Worm (Caenorhabditis elegans) whole organism, early embryonic: ENCODE results near the gene F26G1.10.

Experiments
- F13C5.2 ChIP-seq: sonication (generic microtip); optimal IDR thresholded peaks from 2 replicates; lab custom pipeline; 2017; ENCODE audit warnings: mild to moderate bottlenecking, missing genetic modification characterization, inconsistent platforms, missing compliant biosample characterization
- aly-1 ChIP-seq: sonication (generic microtip); optimal IDR thresholded peaks from 2 replicates; lab custom pipeline; 2016; ENCODE audit warnings: missing genetic modification characterization, missing compliant biosample characterization
- ama-1 ChIP-seq: fragments of 150-350 bp; optimal IDR thresholded peaks from 2 replicates; lab custom pipeline; 2014
- ceh-13 ChIP-seq: fragments of 200-800 bp; sonication (Bioruptor generic); optimal IDR thresholded peaks from 2 replicates; lab custom pipeline; 2018; ENCODE audit warnings: mild to moderate bottlenecking, missing genetic modification characterization, missing compliant biosample characterization
- ets-7 ChIP-seq: sonication (generic microtip); optimal IDR thresholded peaks from 2 replicates; lab custom pipeline; 2016; ENCODE audit warnings: missing genotype, missing genetic modification characterization, missing compliant biosample characterization
- flt-1 ChIP-seq: fragments of 200-800 bp; sonication (Bioruptor generic); IDR thresholded peaks from 2 replicates; pipeline ENCODE4 v1.3.6; 2022; ENCODE audit warnings: missing genetic modification characterization, missing compliant biosample characterization
- hmg-4 ChIP-seq: fragments of 200-800 bp; sonication (Bioruptor generic); optimal IDR thresholded peaks from 2 replicates; lab custom pipeline; 2018; ENCODE audit warnings: mild to moderate bottlenecking, missing genetic modification characterization, missing compliant biosample characterization
- sea-1 ChIP-seq: fragments of 200-800 bp; sonication (Bioruptor generic); conservative IDR thresholded peaks from 2 replicates; pipeline ENCODE4 v1.3.6; 2022; ENCODE audit warnings: missing genetic modification characterization, missing compliant biosample characterization
- tbx-11 ChIP-seq: fragments of 200-800 bp; sonication (Bioruptor generic); IDR thresholded peaks from 2 replicates; pipeline ENCODE4 v1.3.6; 2022; ENCODE audit warnings: missing genetic modification characterization, missing compliant biosample characterization

DNA sequence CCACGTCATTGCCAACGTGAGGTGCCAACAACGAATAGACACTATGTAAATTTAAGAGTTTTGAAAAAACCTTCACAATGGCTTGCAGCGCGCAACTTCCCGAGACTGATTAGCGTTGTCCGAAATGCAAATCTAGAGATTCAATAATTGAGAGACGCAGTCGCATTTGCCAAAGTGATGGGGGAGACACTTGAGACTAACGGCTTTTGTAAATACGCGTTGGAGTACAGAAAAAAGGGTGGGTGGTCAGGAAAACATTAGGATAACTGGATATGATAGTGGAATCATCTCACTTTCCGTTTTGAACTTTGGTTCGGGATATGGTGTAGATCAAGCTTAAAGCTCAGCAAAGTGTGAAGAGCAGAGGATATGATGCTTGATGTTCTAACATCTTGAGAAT is 5.6 kb downstream of the F26G1.10 start:
- no peak for TF ChIP-seq ama-1 (lab: Kevin White, UChicago)
- no peak for TF ChIP-seq hmg-4 (GFP tag; lab: Kevin White, UChicago)
- no peak for TF ChIP-seq aly-1 (tag; lab: Kevin White, UChicago)
- no peak for TF ChIP-seq F13C5.2 (tag; lab: Kevin White, UChicago)
- TF ChIP-seq ets-7 (tag; lab: Kevin White, UChicago) = no peak
- TF ChIP-seq sea-1 (GFP tag; lab: Robert Waterston, UW) = no peak
- TF ChIP-seq flt-1 (GFP tag; lab: Robert Waterston, UW) = no peak
- TF ChIP-seq tbx-11 (GFP tag; lab: Robert Waterston, UW) = no peak
- TF ChIP-seq ceh-13 (GFP tag; lab: Kevin White, UChicago) = no peak
